Worm (Caenorhabditis elegans) whole organism, L2 larva: ENCODE data around the gene W02D7.11.

Experiments
- C34F6.9 ChIP-seq: fragments of 150-350 bp; optimal IDR thresholded peaks from 2 replicates; lab custom pipeline; 2014; ENCODE audit warnings: missing biosample characterization, missing genetic modification characterization
- F13H6.1 ChIP-seq: sonication (generic microtip); optimal IDR thresholded peaks from 2 replicates; lab custom pipeline; 2016; ENCODE audit warnings: missing genetic modification characterization, missing compliant biosample characterization
- R02D3.7 ChIP-seq: fragments of 150-350 bp; optimal IDR thresholded peaks from 2 replicates; lab custom pipeline; 2014; ENCODE audit warnings: missing biosample characterization, missing genetic modification characterization
- alr-1 ChIP-seq: fragments of 150-350 bp; optimal IDR thresholded peaks from 2 replicates; lab custom pipeline; 2014; ENCODE audit warnings: missing biosample characterization, missing genetic modification characterization
- aly-2 ChIP-seq: fragments of 150-350 bp; optimal IDR thresholded peaks from 2 replicates; lab custom pipeline; 2014; ENCODE audit warnings: missing biosample characterization, missing genetic modification characterization
- ama-1 ChIP-seq: fragments of 150-350 bp; optimal IDR thresholded peaks from 2 replicates; lab custom pipeline; 2018; ENCODE audit warnings: inconsistent platforms
- blmp-1 ChIP-seq: sonication (generic microtip); optimal IDR thresholded peaks from 2 replicates; lab custom pipeline; 2017; ENCODE audit warnings: missing genetic modification characterization, mild to moderate bottlenecking, missing compliant biosample characterization, antibody characterized with exemption, moderate library complexity; ENCODE audit not compliant: insufficient read depth
- ceh-16 ChIP-seq: fragments of 150-350 bp; optimal IDR thresholded peaks from 2 replicates; lab custom pipeline; 2014; ENCODE audit warnings: missing biosample characterization, missing genetic modification characterization
- crh-2 ChIP-seq: sonication (generic microtip); optimal IDR thresholded peaks from 2 replicates; lab custom pipeline; 2017; ENCODE audit warnings: missing biosample characterization, missing genetic modification characterization
- dmd-4 ChIP-seq: sonication (generic microtip); optimal IDR thresholded peaks from 2 replicates; lab custom pipeline; 2017; ENCODE audit warnings: missing biosample characterization, missing genetic modification characterization
- elt-1 ChIP-seq: fragments of 150-350 bp; optimal IDR thresholded peaks from 2 replicates; lab custom pipeline; 2014; ENCODE audit warnings: missing biosample characterization, missing genetic modification characterization
- elt-3 ChIP-seq: sonication (generic microtip); optimal IDR thresholded peaks from 2 replicates; lab custom pipeline; 2017; ENCODE audit warnings: missing biosample characterization, missing genetic modification characterization
- fos-1 ChIP-seq: fragments of 150-350 bp; optimal IDR thresholded peaks from 2 replicates; lab custom pipeline; 2014; ENCODE audit warnings: missing biosample characterization, missing genetic modification characterization
- gmeb-1 ChIP-seq: fragments of 150-350 bp; optimal IDR thresholded peaks from 2 replicates; lab custom pipeline; 2014; ENCODE audit warnings: missing biosample characterization, missing genetic modification characterization
- lin-11 ChIP-seq: fragments of 150-350 bp; sonication (generic microtip); optimal IDR thresholded peaks from 2 replicates; lab custom pipeline; 2014; ENCODE audit warnings: missing biosample characterization, missing genetic modification characterization, inconsistent platforms, mixed read lengths
- lin-13 ChIP-seq: fragments of 150-350 bp; optimal IDR thresholded peaks from 2 replicates; lab custom pipeline; 2014; ENCODE audit warnings: missing biosample characterization, missing genetic modification reagents, missing genetic modification characterization
- lin-39 ChIP-seq: fragments of 150-350 bp; optimal IDR thresholded peaks from 2 replicates; lab custom pipeline; 2014; ENCODE audit warnings: missing biosample characterization, missing genetic modification reagents, missing genetic modification characterization
- lsy-2 ChIP-seq, 2 experiments: fragments of 150-350 bp in 1 of 2; sonication (generic microtip) in 1 of 2; optimal IDR thresholded peaks; 2 replicates each; lab custom pipeline; 2014 to 2017; ENCODE audit warnings: missing biosample characterization in 2 of 2, missing genetic modification characterization in 2 of 2
- mab-5 ChIP-seq: fragments of 150-350 bp; optimal IDR thresholded peaks from 2 replicates; lab custom pipeline; 2014; ENCODE audit warnings: missing biosample characterization, missing genetic modification characterization
- mdl-1 ChIP-seq, 2 experiments: fragments of 150-350 bp in 1 of 2; sonication (generic microtip) in 1 of 2; optimal IDR thresholded peaks; 2 replicates each; lab custom pipeline; 2017; ENCODE audit warnings: missing biosample characterization in 2 of 2, missing genetic modification characterization in 2 of 2
- nhr-10 ChIP-seq: sonication (generic microtip); optimal IDR thresholded peaks from 2 replicates; lab custom pipeline; 2017; ENCODE audit warnings: missing biosample characterization, missing genetic modification characterization
- nhr-12 ChIP-seq: fragments of 150-350 bp; optimal IDR thresholded peaks from 2 replicates; lab custom pipeline; 2014; ENCODE audit warnings: missing biosample characterization, missing genetic modification characterization
- nhr-129 ChIP-seq: fragments of 150-350 bp; optimal IDR thresholded peaks from 2 replicates; lab custom pipeline; 2014; ENCODE audit warnings: missing biosample characterization, missing genetic modification characterization
- nhr-21 ChIP-seq: fragments of 150-350 bp; optimal IDR thresholded peaks from 2 replicates; lab custom pipeline; 2014; ENCODE audit warnings: missing biosample characterization, missing genetic modification characterization
- nhr-23 ChIP-seq: fragments of 150-350 bp; optimal IDR thresholded peaks from 2 replicates; lab custom pipeline; 2014; ENCODE audit warnings: missing biosample characterization, missing genetic modification reagents, missing genetic modification characterization
- nhr-237 ChIP-seq: fragments of 150-350 bp; optimal IDR thresholded peaks from 2 replicates; lab custom pipeline; 2014; ENCODE audit warnings: missing biosample characterization, missing genetic modification characterization
- nhr-6 ChIP-seq: fragments of 150-350 bp; optimal IDR thresholded peaks from 2 replicates; lab custom pipeline; 2014; ENCODE audit warnings: missing biosample characterization, missing genetic modification characterization
- nhr-77 ChIP-seq: fragments of 150-350 bp; optimal IDR thresholded peaks from 2 replicates; lab custom pipeline; 2014; ENCODE audit warnings: missing biosample characterization, missing genetic modification characterization
- peb-1 ChIP-seq: fragments of 150-350 bp; optimal IDR thresholded peaks from 2 replicates; lab custom pipeline; 2014; ENCODE audit warnings: missing biosample characterization, missing genetic modification characterization
- sem-4 ChIP-seq: fragments of 150-350 bp; optimal IDR thresholded peaks from 2 replicates; lab custom pipeline; 2014; ENCODE audit warnings: missing biosample characterization, missing genetic modification reagents, missing genetic modification characterization
- skn-1 ChIP-seq: sonication (generic microtip); optimal IDR thresholded peaks from 2 replicates; lab custom pipeline; 2017; ENCODE audit warnings: missing biosample characterization, missing genetic modification characterization
- sma-3 ChIP-seq: sonication (generic microtip); optimal IDR thresholded peaks from 2 replicates; lab custom pipeline; 2016; ENCODE audit warnings: missing genetic modification reagents, missing genetic modification characterization, missing compliant biosample characterization
- sma-9 ChIP-seq, 2 experiments: fragments of 150-350 bp in 1 of 2; sonication (generic microtip) in 1 of 2; optimal IDR thresholded peaks; 2 replicates each; lab custom pipeline; 2014 to 2016; ENCODE audit warnings: missing genetic modification characterization in 2 of 2, mild to moderate bottlenecking in 1 of 2, missing biosample characterization in 1 of 2, missing compliant biosample characterization in 1 of 2, missing genetic modification reagents in 1 of 2, moderate library complexity in 1 of 2
- snpc-4 ChIP-seq: fragments of 150-350 bp; optimal IDR thresholded peaks from 2 replicates; lab custom pipeline; 2014; ENCODE audit warnings: missing biosample characterization, missing genetic modification characterization
- unc-55 ChIP-seq: fragments of 150-350 bp; sonication (generic microtip); optimal IDR thresholded peaks from 3 replicates; lab custom pipeline; 2014; ENCODE audit warnings: missing biosample characterization, missing genetic modification reagents, missing genetic modification characterization
- unc-62 ChIP-seq: fragments of 150-350 bp; optimal IDR thresholded peaks from 2 replicates; lab custom pipeline; 2014; ENCODE audit warnings: missing biosample characterization, missing genetic modification reagents, missing genetic modification characterization
- ztf-1 ChIP-seq: fragments of 200-800 bp; sonication (Bioruptor generic); conservative IDR thresholded peaks from 2 replicates; pipeline ENCODE4 v1.3.6; 2022; ENCODE audit warnings: missing genetic modification characterization, missing compliant biosample characterization
- ztf-11 ChIP-seq: sonication (generic microtip); optimal IDR thresholded peaks from 2 replicates; lab custom pipeline; 2017; ENCODE audit warnings: missing biosample characterization, missing genetic modification characterization
- ztf-4 ChIP-seq: fragments of 150-350 bp; optimal IDR thresholded peaks from 2 replicates; lab custom pipeline; 2014; ENCODE audit warnings: missing biosample characterization, missing genetic modification characterization

The W02D7.11 gene

DNA sequence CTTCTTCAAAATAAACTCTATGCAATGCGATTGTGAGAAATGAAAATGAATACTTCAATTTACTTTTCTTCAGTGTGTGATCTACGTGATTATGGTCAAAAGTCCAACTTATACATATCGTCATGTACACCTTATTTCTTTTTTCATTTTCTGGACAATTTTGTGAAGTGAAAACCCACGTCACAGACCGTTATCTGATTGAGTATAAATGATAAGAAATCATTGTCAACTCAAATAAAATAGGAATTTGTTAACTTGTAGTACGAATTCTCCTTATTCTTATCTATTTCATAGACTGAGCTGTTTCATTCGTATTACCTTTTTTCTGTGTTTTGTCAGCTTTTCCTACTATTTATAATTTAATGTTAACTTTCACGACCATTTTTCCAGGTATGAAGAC lies 32.3 kb downstream of the W02D7.11 start, which contains the start of gene asp-5:
asp-5 (plus strand) TSS at position 391 of the 400 bp plus-strand sequence.
- TF ChIP-seq sma-9 (GFP tag; optimal IDR thresholded peaks at IDR 0.05; lab: Kevin White, UChicago) (peak; percentile 34), sma-9 (tag; optimal IDR thresholded peaks at IDR 0.05; lab: Kevin White, UChicago) (no peak), nhr-6 (no peak), crh-2 (tag; lab: Kevin White, UChicago) (peak; percentile 55), nhr-10 (tag; lab: Kevin White, UChicago) (no peak), skn-1 (tag; lab: Kevin White, UChicago) (peak; percentile 20), fos-1 (tag; lab: Kevin White, UChicago) (peak; percentile 41), dmd-4 (tag; lab: Kevin White, UChicago) (no peak)

DNA sequence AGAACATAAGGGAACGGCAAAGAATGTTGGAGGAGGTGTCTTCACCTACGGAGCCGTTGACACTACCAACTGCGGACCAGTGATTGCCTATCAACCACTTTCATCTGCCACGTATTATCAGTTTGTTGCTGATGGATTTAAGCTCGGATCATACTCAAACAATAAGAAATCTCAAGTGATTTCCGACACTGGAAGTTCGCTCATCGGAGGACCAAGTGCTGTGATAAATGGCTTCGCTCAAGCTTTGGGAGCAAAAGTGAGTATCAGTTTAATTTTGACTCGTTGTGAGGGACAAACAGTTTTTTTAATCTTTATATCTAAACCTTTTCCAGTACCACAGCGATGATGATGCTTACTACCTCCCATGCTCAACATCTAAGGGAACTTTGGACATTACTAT lies 32.9 kb downstream of the W02D7.11 start:
- no peak for TF ChIP-seq gmeb-1
- no peak for TF ChIP-seq sma-3
- no peak for TF ChIP-seq snpc-4 (tag; lab: Kevin White, UChicago)
- no peak for TF ChIP-seq alr-1 (tag; lab: Kevin White, UChicago)
- no peak for TF ChIP-seq ama-1 (lab: Kevin White, UChicago)
- no peak for TF ChIP-seq crh-2 (tag; lab: Kevin White, UChicago)
- TF ChIP-seq nhr-77 (tag; lab: Kevin White, UChicago) = no peak
- no peak for TF ChIP-seq nhr-10 (tag; lab: Kevin White, UChicago)
- TF ChIP-seq nhr-21 = no peak
- no peak for TF ChIP-seq F13H6.1
- no peak for TF ChIP-seq mdl-1 (tag; optimal IDR thresholded peaks at IDR 0.05; lab: Kevin White, UChicago)
- TF ChIP-seq lin-11 = no peak

DNA sequence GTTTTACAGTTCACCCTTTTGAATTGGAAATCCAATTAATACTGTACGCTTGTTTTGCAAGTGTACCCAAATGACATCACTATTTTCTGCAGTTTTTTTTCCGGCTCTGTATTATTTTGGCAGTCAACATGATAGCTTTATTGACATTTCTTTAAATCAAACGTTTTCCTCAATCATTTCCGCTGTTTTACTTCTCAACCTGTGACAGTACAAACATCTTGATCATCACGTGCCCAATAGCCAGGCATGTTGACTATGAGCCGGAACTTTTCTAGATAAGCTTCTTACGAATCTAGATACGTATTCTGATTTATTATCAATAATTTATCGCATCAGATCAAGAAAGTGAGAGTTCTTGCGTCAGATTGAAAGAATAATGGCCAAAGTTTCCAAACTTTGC lies 34.4 kb downstream of the W02D7.11 start:
- TF ChIP-seq ceh-16 (tag; lab: Kevin White, UChicago) = no peak
- no peak for TF ChIP-seq nhr-77 (tag; lab: Kevin White, UChicago)
- TF ChIP-seq nhr-129 (tag; lab: Kevin White, UChicago) = no peak
- TF ChIP-seq ama-1 (lab: Kevin White, UChicago) = no peak
- no peak for TF ChIP-seq nhr-23 (tag; lab: Kevin White, UChicago)
- TF ChIP-seq nhr-237 = no peak
- TF ChIP-seq lin-39 = no peak
- TF ChIP-seq nhr-12 = no peak
- no peak for TF ChIP-seq elt-1 (tag; lab: Kevin White, UChicago)
- no peak for TF ChIP-seq C34F6.9
- TF ChIP-seq mdl-1 (tag; optimal IDR thresholded peaks at IDR 0.05; lab: Kevin White, UChicago) = no peak
- no peak for TF ChIP-seq unc-55 (GFP tag; lab: Kevin White, UChicago)
- peak; percentile 9 for TF ChIP-seq sma-3
- TF ChIP-seq dmd-4 (tag; lab: Kevin White, UChicago) = no peak
- no peak for TF ChIP-seq R02D3.7 (tag; lab: Kevin White, UChicago)
- peak; percentile 2 for TF ChIP-seq fos-1 (tag; lab: Kevin White, UChicago)
- no peak for TF ChIP-seq ztf-11 (tag; lab: Kevin White, UChicago)
- TF ChIP-seq ztf-4 = no peak
- no peak for TF ChIP-seq F13H6.1
- no peak for TF ChIP-seq snpc-4 (tag; lab: Kevin White, UChicago)
- TF ChIP-seq sma-9 (GFP tag; optimal IDR thresholded peaks at IDR 0.05; lab: Kevin White, UChicago) = peak; percentile 55
- no peak for TF ChIP-seq sma-9 (tag; optimal IDR thresholded peaks at IDR 0.05; lab: Kevin White, UChicago)
- no peak for TF ChIP-seq elt-3 (tag; lab: Kevin White, UChicago)
- no peak for TF ChIP-seq nhr-10 (tag; lab: Kevin White, UChicago)
- no peak for TF ChIP-seq sem-4 (tag; lab: Kevin White, UChicago)
- TF ChIP-seq skn-1 (tag; lab: Kevin White, UChicago) = no peak
- TF ChIP-seq, all 48 proteins: peak for 3

DNA sequence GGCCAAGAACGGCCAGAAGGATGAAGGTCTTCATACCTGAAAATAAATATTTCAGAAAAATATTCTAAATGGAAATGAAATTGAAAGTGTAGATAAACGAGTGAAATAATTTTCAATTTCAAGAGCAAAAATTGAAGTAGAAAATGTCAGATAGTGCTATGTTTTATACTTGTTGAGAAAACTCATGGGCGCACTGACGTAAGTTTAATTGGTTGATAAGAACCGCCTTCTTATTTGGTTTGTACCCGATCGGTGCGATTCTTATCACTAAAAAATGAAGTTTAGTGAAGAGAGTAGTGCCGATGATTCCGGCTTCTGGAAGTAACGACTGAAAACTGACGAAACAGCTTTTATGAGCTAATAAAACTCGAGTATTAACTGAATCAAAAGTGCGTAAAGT lies 35.4 kb downstream of the W02D7.11 start, which contains the start of the genes asp-6 and asp-12:
asp-6 (minus strand) TSS at position 36 of the 400 bp plus-strand sequence.
asp-12 (plus strand) TSS at position 309 of the 400 bp plus-strand sequence.
- TF ChIP-seq C34F6.9 (no peak), lin-39 (no peak), mdl-1 (tag; optimal IDR thresholded peaks at IDR 0.05; lab: Kevin White, UChicago) (no peak), fos-1 (tag; lab: Kevin White, UChicago) (peak; percentile 8), lin-13 (GFP tag; lab: Kevin White, UChicago) (no peak), crh-2 (tag; lab: Kevin White, UChicago) (no peak), sem-4 (tag; lab: Kevin White, UChicago) (no peak), sma-9 (GFP tag; optimal IDR thresholded peaks at IDR 0.05; lab: Kevin White, UChicago) (peak; percentile 35), sma-9 (tag; optimal IDR thresholded peaks at IDR 0.05; lab: Kevin White, UChicago) (no peak)

DNA sequence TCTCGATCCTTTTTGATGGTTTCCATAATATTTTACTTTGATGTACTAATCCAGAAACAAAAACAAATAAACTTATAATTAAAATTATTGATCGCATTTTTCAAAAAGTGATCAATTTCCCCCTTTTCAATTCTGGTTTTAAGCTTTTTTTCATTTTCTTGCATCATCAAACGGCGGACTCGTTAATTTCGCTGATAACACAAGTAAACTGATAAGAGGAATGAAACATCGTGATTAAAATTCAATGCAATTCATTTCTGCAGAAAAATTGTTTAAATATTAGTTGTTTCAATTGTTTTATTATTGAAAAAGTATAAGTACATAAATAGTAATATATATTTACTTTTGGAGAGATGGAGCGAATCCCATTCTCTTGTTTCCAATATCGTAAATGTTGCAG lies 37.0 kb downstream of the W02D7.11 start:
- TF ChIP-seq dmd-4 (tag; lab: Kevin White, UChicago) (no peak), nhr-6 (no peak), aly-2 (tag; lab: Kevin White, UChicago) (no peak), nhr-237 (no peak), nhr-23 (tag; lab: Kevin White, UChicago) (no peak), elt-3 (tag; lab: Kevin White, UChicago) (no peak), mdl-1 (tag; optimal IDR thresholded peaks at IDR 0.05; lab: Kevin White, UChicago) (no peak), C34F6.9 (no peak), crh-2 (tag; lab: Kevin White, UChicago) (peak; percentile 77), nhr-77 (tag; lab: Kevin White, UChicago) (no peak), blmp-1 (no peak), sem-4 (tag; lab: Kevin White, UChicago) (no peak), lin-13 (GFP tag; lab: Kevin White, UChicago) (peak; percentile 16), ztf-11 (tag; lab: Kevin White, UChicago) (no peak), ama-1 (lab: Kevin White, UChicago) (no peak), peb-1 (tag; lab: Kevin White, UChicago) (no peak), mab-5 (no peak), alr-1 (tag; lab: Kevin White, UChicago) (no peak), ztf-4 (no peak), lin-11 (no peak), sma-9 (GFP tag; optimal IDR thresholded peaks at IDR 0.05; lab: Kevin White, UChicago) (peak; percentile 63), sma-9 (tag; optimal IDR thresholded peaks at IDR 0.05; lab: Kevin White, UChicago) (no peak), unc-62 (no peak), elt-1 (tag; lab: Kevin White, UChicago) (no peak), F13H6.1 (no peak), ztf-1 (GFP tag; lab: Robert Waterston, UW) (no peak), lsy-2 (tag; optimal IDR thresholded peaks at IDR 0.05; lab: Kevin White, UChicago) (peak in 1 of 2 experiments; percentile 24)
